Worm (Caenorhabditis elegans): Measurements from ENCODE around the gene ins-35.
A peak's percentile ranks its signal among the peaks of the same experiment; 100 is the strongest.

Gene ins-35

DNA sequence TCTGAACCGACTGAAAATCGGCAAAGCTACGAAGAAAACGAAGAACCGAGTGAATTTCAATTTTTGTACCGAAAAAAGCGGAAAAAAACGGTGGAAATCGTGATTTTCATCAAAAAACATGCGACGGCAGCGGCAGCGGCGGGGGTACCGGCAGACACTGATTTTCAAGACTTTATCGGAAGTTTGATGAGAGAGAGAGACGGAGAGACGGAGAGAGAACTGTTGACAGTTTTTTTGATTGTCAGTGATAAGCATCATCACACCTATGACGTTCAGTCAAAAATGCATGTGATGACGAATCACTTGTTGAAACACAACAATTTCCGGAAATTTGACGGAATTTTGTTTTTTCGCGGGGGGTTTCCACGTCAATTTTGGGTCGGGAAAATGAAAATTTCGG, 38.1 kb downstream of the ins-35 start:
- peak; percentile 80 for TF ChIP-seq sma-9 (GFP tag; optimal IDR thresholded peaks at IDR 0.05)
- TF ChIP-seq sma-9 (tag; optimal IDR thresholded peaks at IDR 0.05), result no peak
- no peak for TF ChIP-seq R02D3.7 (tag; optimal IDR thresholded peaks at IDR 0.05)
- TF ChIP-seq nhr-129 (tag; optimal IDR thresholded peaks at IDR 0.05), result peak; percentile 37
- TF ChIP-seq F13H6.1 (tag; optimal IDR thresholded peaks at IDR 0.05), result peak; percentile 28
- peak; percentile 43 for TF ChIP-seq gmeb-1 (tag; optimal IDR thresholded peaks at IDR 0.05)
- no peak for TF ChIP-seq ZK546.5 (tag; optimal IDR thresholded peaks at IDR 0.05)
- TF ChIP-seq nhr-21 (tag; optimal IDR thresholded peaks at IDR 0.05), result peak; percentile 28
- no peak for TF ChIP-seq aly-2 (tag; optimal IDR thresholded peaks at IDR 0.05)
- TF ChIP-seq fos-1 (tag; optimal IDR thresholded peaks at IDR 0.05), result peak; percentile 95
- TF ChIP-seq ceh-82 (tag; optimal IDR thresholded peaks at IDR 0.05), result no peak
- peak in 1 of 2 experiments; percentile 0 for TF ChIP-seq mdl-1 (tag; optimal IDR thresholded peaks at IDR 0.05)
- peak; percentile 40 for TF ChIP-seq crh-2 (tag; optimal IDR thresholded peaks at IDR 0.05)

DNA sequence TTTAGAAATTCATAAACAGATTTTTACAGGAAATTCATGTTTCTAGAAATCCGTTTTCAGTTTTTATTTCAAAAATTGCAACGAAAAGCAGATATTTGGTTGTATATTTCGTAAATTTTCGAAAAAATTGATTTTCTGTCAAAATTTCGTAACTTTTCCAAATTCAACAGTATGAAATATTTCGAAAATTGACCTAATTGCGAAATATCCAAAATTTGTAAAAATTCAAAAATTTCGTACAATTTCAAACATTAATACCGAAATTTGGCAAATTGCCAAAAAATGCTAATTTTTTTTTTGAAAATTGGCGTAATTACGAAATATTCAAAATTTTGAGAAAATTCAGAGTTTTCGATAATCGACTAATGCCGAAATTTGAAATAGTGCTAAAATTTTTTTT, 38.6 kb downstream of the ins-35 start:
- TF ChIP-seq dmd-4 (tag; optimal IDR thresholded peaks at IDR 0.05) (no peak), unc-55 (GFP tag; optimal IDR thresholded peaks at IDR 0.05) (peak; percentile 52), C34F6.9 (tag; optimal IDR thresholded peaks at IDR 0.05) (no peak), lsy-2 (tag; optimal IDR thresholded peaks at IDR 0.05) (no peak)

DNA sequence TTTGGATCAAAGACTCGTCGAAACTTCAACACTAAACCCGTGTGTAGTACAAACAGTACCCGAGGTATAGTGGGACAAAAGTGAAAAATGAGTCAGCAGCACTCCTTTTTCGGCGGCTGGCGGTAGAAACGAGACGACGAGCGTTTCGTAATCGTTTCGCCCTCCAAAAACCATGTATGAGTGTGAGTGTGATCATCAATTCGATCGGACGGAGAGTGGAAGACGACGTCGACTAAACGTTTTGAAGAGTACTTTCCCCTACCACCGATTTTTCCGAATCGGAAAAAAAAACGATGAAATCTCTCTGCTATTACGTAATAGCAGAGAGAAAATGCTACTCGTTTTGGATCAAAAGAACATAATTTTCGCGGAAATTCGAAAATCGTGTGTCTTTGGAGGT, 40.1 kb downstream of the ins-35 start:
- TF ChIP-seq sma-9 (GFP tag; optimal IDR thresholded peaks at IDR 0.05) (peak; percentile 17), sma-9 (tag; optimal IDR thresholded peaks at IDR 0.05) (no peak), elt-1 (tag; optimal IDR thresholded peaks at IDR 0.05) (no peak), nhr-11 (tag; optimal IDR thresholded peaks at IDR 0.05) (no peak), fos-1 (tag; optimal IDR thresholded peaks at IDR 0.05) (peak; percentile 90), sma-3 (GFP tag; optimal IDR thresholded peaks at IDR 0.05) (peak; percentile 16), blmp-1 (tag; optimal IDR thresholded peaks at IDR 0.05; ENCODE audit: insufficient read depth) (peak; percentile 40), nhr-129 (tag; optimal IDR thresholded peaks at IDR 0.05) (peak; percentile 58), nhr-25 (tag; optimal IDR thresholded peaks at IDR 0.05) (peak; percentile 42)

DNA sequence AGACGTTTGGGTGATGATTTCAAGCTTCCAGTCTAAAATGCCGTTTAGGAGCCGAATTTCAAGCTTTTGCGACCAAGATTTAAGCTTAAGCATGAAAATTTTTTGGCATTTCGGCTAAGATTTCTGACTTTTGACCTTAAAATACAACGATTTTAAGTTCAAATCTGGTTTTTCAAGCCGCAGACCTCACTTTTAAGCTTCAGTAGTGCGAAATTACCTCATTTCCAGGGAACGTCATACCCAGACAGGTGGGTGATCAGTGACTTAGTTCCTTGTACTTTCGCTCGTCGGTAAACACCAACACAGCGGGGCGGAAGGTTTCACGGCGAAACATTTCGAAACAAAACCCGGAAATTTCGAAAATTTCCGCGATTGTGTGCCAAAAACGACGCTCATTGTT, 41.0 kb downstream of the ins-35 start:
- no peak for TF ChIP-seq lsy-2 (tag; optimal IDR thresholded peaks at IDR 0.05)
- TF ChIP-seq C34F6.9 (tag; optimal IDR thresholded peaks at IDR 0.05), result peak; percentile 31

DNA sequence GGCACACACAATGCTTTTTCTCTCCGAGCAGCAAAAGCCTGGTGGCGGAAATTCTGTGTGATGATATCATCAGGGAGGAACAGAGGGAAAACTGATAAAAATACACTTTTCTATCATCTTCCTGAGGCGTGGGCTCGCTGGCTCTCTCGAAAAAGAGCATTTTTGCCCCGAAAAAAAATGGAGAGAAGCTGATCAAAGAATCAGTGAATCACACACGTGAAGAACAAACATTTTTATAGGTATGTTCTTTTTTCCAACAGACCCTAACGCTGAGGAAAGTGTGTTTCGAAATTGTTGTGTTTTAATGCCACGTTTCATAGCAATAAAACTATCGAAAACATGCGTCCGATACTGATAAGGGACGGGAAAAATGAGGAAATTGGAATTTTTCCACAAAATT, 41.5 kb downstream of the ins-35 start:
- TF ChIP-seq lin-11 (tag; optimal IDR thresholded peaks at IDR 0.05), result no peak
- TF ChIP-seq crh-2 (tag; optimal IDR thresholded peaks at IDR 0.05), result peak; percentile 62
- no peak for TF ChIP-seq elt-1 (tag; optimal IDR thresholded peaks at IDR 0.05)
- TF ChIP-seq fos-1 (tag; optimal IDR thresholded peaks at IDR 0.05), result peak; percentile 19
- TF ChIP-seq unc-55 (GFP tag; optimal IDR thresholded peaks at IDR 0.05), result no peak
- no peak for TF ChIP-seq ZK546.5 (tag; optimal IDR thresholded peaks at IDR 0.05)
- no peak for TF ChIP-seq aly-2 (tag; optimal IDR thresholded peaks at IDR 0.05)
- no peak for TF ChIP-seq nhr-129 (tag; optimal IDR thresholded peaks at IDR 0.05)
- TF ChIP-seq peb-1 (tag; optimal IDR thresholded peaks at IDR 0.05), result no peak
- TF ChIP-seq skn-1 (tag; optimal IDR thresholded peaks at IDR 0.05), result no peak
- TF ChIP-seq ceh-16 (tag; optimal IDR thresholded peaks at IDR 0.05), result no peak
- TF ChIP-seq lsy-2 (tag; optimal IDR thresholded peaks at IDR 0.05), result peak in 1 of 2 experiments; percentile 11
- TF ChIP-seq C34F6.9 (tag; optimal IDR thresholded peaks at IDR 0.05), result no peak

DNA sequence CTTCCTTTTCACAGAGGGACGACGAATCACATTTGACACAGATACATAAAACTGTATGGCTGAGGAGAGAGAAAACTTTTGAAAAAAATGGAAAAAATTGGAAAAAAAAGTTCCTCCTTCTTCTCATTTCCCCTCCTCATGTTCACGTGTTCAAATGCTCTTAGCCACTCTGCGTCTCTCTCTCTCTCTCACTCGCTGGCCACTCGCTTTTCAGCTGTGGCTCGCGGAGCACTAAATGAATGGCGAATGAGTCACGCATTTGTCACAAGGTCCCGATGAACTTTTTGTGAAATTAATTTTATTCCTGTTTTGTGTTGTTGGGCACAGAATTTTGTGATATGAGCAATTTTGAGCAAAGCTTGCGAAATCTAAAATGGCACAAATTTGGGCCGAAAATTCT, 42.5 kb downstream of the ins-35 start:
- TF ChIP-seq lsy-2 (tag; optimal IDR thresholded peaks at IDR 0.05) (peak in 1 of 2 experiments; percentile 68), C34F6.9 (tag; optimal IDR thresholded peaks at IDR 0.05) (peak; percentile 79), lin-39 (tag; optimal IDR thresholded peaks at IDR 0.05) (no peak), ceh-82 (tag; optimal IDR thresholded peaks at IDR 0.05) (no peak), nhr-6 (tag; optimal IDR thresholded peaks at IDR 0.05) (no peak), lin-11 (tag; optimal IDR thresholded peaks at IDR 0.05) (peak; percentile 44), unc-55 (GFP tag; optimal IDR thresholded peaks at IDR 0.05) (peak; percentile 60), crh-2 (tag; optimal IDR thresholded peaks at IDR 0.05) (peak; percentile 5), sma-3 (GFP tag; optimal IDR thresholded peaks at IDR 0.05) (no peak), nhr-129 (tag; optimal IDR thresholded peaks at IDR 0.05) (peak; percentile 32), Y55F3AM.14 (GFP tag; optimal IDR thresholded peaks at IDR 0.05) (no peak), sma-9 (GFP tag; optimal IDR thresholded peaks at IDR 0.05) (peak; percentile 76), sma-9 (tag; optimal IDR thresholded peaks at IDR 0.05) (no peak), unc-39 (tag; optimal IDR thresholded peaks at IDR 0.05) (no peak), nhr-77 (tag; optimal IDR thresholded peaks at IDR 0.05) (no peak), snpc-4 (tag; optimal IDR thresholded peaks at IDR 0.05) (no peak), mdl-1 (tag; optimal IDR thresholded peaks at IDR 0.05) (peak; percentile 65 to 73), nhr-21 (tag; optimal IDR thresholded peaks at IDR 0.05) (no peak), F13H6.1 (tag; optimal IDR thresholded peaks at IDR 0.05) (peak; percentile 29), aly-2 (tag; optimal IDR thresholded peaks at IDR 0.05) (no peak), fos-1 (tag; optimal IDR thresholded peaks at IDR 0.05) (peak; percentile 81)

Data from whole organism, L2 larva.